Worm (Caenorhabditis elegans) whole organism, L2 larva: ENCODE data around the gene R12G8.1.

Experiments used
- ama-1 ChIP-seq: fragments of 150-350 bp; optimal IDR thresholded peaks from 2 replicates; lab custom pipeline; 2018; ENCODE audit warnings: inconsistent platforms
- crh-2 ChIP-seq: sonication (generic microtip); optimal IDR thresholded peaks from 2 replicates; lab custom pipeline; 2017; ENCODE audit warnings: missing biosample characterization, missing genetic modification characterization
- elt-3 ChIP-seq: sonication (generic microtip); optimal IDR thresholded peaks from 2 replicates; lab custom pipeline; 2017; ENCODE audit warnings: missing biosample characterization, missing genetic modification characterization
- fos-1 ChIP-seq: fragments of 150-350 bp; optimal IDR thresholded peaks from 2 replicates; lab custom pipeline; 2014; ENCODE audit warnings: missing biosample characterization, missing genetic modification characterization

DNA sequence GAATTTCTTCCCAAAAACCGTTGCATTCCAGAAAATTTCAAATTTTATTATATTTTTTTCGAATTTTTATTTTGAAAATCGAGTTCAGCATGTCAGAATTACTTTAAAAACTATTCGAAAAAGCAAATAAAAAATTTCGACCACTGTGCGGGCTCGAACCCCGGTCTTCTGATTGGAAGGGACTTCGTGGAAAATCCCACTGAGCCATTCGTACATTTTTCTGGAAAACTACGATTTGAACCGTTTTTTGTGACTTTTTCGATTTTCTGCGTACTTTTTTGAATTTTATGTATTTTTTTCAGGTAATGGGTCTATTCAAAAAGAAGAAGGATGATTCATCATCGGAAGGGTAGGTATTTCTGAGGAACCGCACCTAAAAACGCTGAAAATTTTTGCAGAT, 6.5 kb upstream of the R12G8.1 start, which contains the start of gene pgp-9:
- TF ChIP-seq crh-2 (tag; lab: Kevin White, UChicago) (no peak), elt-3 (no peak), fos-1 (tag; lab: Kevin White, UChicago) (no peak), ama-1 (lab: Kevin White, UChicago) (no peak)
